Worm (Caenorhabditis elegans) whole organism, young adult: Measurements from ENCODE around the gene K09C6.3.

Experiments
- B0035.1 ChIP-seq: sonication (generic microtip); optimal IDR thresholded peaks from 2 replicates; lab custom pipeline; 2016; ENCODE audit warnings: missing genetic modification characterization, mild to moderate bottlenecking, missing compliant biosample characterization, missing genotype, missing genetic modification reagents
- egl-44 ChIP-seq: fragments of 200-800 bp; sonication (Bioruptor generic); IDR thresholded peaks from 2 replicates; pipeline ENCODE4 v1.3.6; 2022; ENCODE audit warnings: missing genetic modification reagents, missing genetic modification characterization, missing compliant biosample characterization
- hrde-1 ChIP-seq: sonication (generic microtip); optimal IDR thresholded peaks from 2 replicates; lab custom pipeline; 2016; ENCODE audit warnings: missing genetic modification characterization, mild to moderate bottlenecking, missing compliant biosample characterization, moderate library complexity, missing genotype, missing genetic modification reagents, borderline replicate concordance
- lin-26 ChIP-seq: fragments of 200-800 bp; sonication (Bioruptor generic); IDR thresholded peaks from 2 replicates; pipeline ENCODE4 v1.3.6; 2022; ENCODE audit warnings: missing genetic modification reagents, missing genetic modification characterization, missing compliant biosample characterization
- nfya-1 ChIP-seq: sonication (generic microtip); optimal IDR thresholded peaks from 2 replicates; lab custom pipeline; 2017; ENCODE audit warnings: antibody characterized with exemption, missing compliant biosample characterization, missing genetic modification characterization, borderline replicate concordance; ENCODE audit not compliant: insufficient read depth
- nhr-27 ChIP-seq: fragments of 200-800 bp; sonication (Bioruptor generic); optimal IDR thresholded peaks from 2 replicates; lab custom pipeline; 2018; ENCODE audit warnings: mild to moderate bottlenecking, missing genetic modification characterization, moderate library complexity, missing compliant biosample characterization
- rcor-1 ChIP-seq: fragments of 200-800 bp; sonication (Bioruptor generic); IDR thresholded peaks from 2 replicates; pipeline ENCODE4 v1.3.6; 2022; ENCODE audit warnings: missing genetic modification reagents, missing genetic modification characterization, missing compliant biosample characterization
- sea-2 ChIP-seq: fragments of 200-800 bp; sonication (Bioruptor generic); IDR thresholded peaks from 2 replicates; pipeline ENCODE4 v1.3.6; 2022; ENCODE audit warnings: missing genetic modification characterization, missing compliant biosample characterization

- peak; percentile 64; the same call in 1 of the 2 replicates for TF ChIP-seq sea-2 (GFP tag; lab: Robert Waterston, UW)
- peak; percentile 71 for TF ChIP-seq rcor-1 (GFP tag; lab: Robert Waterston, UW)
- TF ChIP-seq lin-26 = peak; percentile 83
- TF ChIP-seq B0035.1 (tag; lab: Kevin White, UChicago) = no peak
- TF ChIP-seq egl-44 (GFP tag; lab: Robert Waterston, UW) = 0 out of 2 replicates have a peak, but pooled peaks have one; percentile 36
- TF ChIP-seq hrde-1 (tag; lab: Kevin White, UChicago) = no peak
- no peak for TF ChIP-seq nfya-1
- TF ChIP-seq nhr-27 (tag; lab: Kevin White, UChicago) = no peak
These were observed 6.7 kb downstream of the K09C6.3 start for ce11 chrV:858841-859456.
